Worm (Caenorhabditis elegans) whole organism, L4 larva: ENCODE data around the gene nlp-63.
A peak's percentile ranks its signal among the peaks of the same experiment; 100 is the strongest.

Experiments
- aha-1 ChIP-seq: fragments of 150-350 bp; peaks from one replicate; lab custom pipeline; 2014; ENCODE audit warnings: missing biosample characterization, missing genetic modification characterization
- daf-8 ChIP-seq: fragments of 200-800 bp; sonication (Bioruptor generic); IDR thresholded peaks from 2 replicates; pipeline ENCODE4 v1.3.6; 2022; ENCODE audit warnings: missing genetic modification characterization, missing compliant biosample characterization
- gei-8 ChIP-seq: fragments of 200-800 bp; sonication (Bioruptor generic); optimal IDR thresholded peaks from 2 replicates; lab custom pipeline; 2018; ENCODE audit warnings: mild to moderate bottlenecking, missing genetic modification characterization, missing compliant biosample characterization
- jun-1 ChIP-seq: fragments of 150-350 bp; optimal IDR thresholded peaks from 2 replicates; lab custom pipeline; 2014; ENCODE audit warnings: missing biosample characterization, missing genetic modification reagents, missing genetic modification characterization
- lin-1 ChIP-seq: fragments of 200-800 bp; sonication (Bioruptor generic); IDR thresholded peaks from 2 replicates; pipeline ENCODE4 v1.3.6; 2022; ENCODE audit warnings: missing genetic modification reagents, missing genetic modification characterization, missing compliant biosample characterization
- lin-13 ChIP-seq: fragments of 150-350 bp; optimal IDR thresholded peaks from 2 replicates; lab custom pipeline; 2014; ENCODE audit warnings: missing biosample characterization, missing genetic modification reagents, missing genetic modification characterization
- lin-15B ChIP-seq: fragments of 150-350 bp; sonication (generic microtip); optimal IDR thresholded peaks from 3 replicates; lab custom pipeline; 2014; ENCODE audit warnings: missing biosample characterization, missing genetic modification characterization
- mdl-1 ChIP-seq, 2 experiments: fragments of 150-350 bp in 1 of 2; sonication (generic microtip) in 1 of 2; optimal IDR thresholded peaks; 2 replicates each; lab custom pipeline; 2014 to 2017; ENCODE audit warnings: missing biosample characterization in 2 of 2, missing genetic modification characterization in 2 of 2
- nhr-41 ChIP-seq: fragments of 200-800 bp; sonication (Bioruptor generic); IDR thresholded peaks from 2 replicates; pipeline ENCODE4 v1.3.6; 2022; ENCODE audit warnings: missing genetic modification reagents, missing genetic modification characterization, missing compliant biosample characterization
- unc-62 ChIP-seq, 3 experiments: fragments of 150-350 bp in 1 of 3; sonication (generic microtip); optimal IDR thresholded peaks in 2 of 3; peaks in 1 of 3; 1 replicate in 1 of 3; 2 replicates in 2 of 3; lab custom pipeline; 2014 to 2017; ENCODE audit warnings: missing biosample characterization in 3 of 3, missing genetic modification characterization in 3 of 3, missing genetic modification reagents in 3 of 3, missing genotype in 1 of 3
- ztf-7 ChIP-seq: fragments of 150-350 bp; optimal IDR thresholded peaks from 2 replicates; lab custom pipeline; 2014; ENCODE audit warnings: missing biosample characterization, missing genetic modification characterization

DNA sequence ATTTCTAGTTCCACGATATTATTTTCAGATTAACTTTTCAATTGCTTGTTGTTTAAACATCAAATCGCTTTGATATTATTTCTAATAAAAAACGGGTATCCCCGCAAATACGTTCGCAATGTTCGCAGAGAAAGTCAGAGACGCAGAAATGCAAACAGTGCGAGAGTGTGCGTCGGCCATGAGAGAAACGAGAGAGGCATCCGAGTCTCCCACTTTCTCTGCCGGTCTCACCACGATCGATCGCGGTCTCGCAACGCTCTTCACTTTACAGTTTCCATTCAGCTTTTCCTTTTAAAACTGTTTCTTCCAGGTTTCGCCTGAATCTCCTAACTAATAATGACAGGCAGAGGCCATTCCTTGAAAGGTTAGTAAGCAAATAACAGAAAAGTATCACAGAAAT lies 19.1 kb downstream of the nlp-63 start, which contains the start of gene F33H1.4:
- TF ChIP-seq unc-62 (GFP tag; optimal IDR thresholded peaks at IDR 0.05 in 1 of 2; lab: Kevin White, UChicago) (no peak), unc-62 (tag; optimal IDR thresholded peaks at IDR 0.05; lab: Kevin White, UChicago) (no peak), aha-1 (no peak), mdl-1 (tag; optimal IDR thresholded peaks at IDR 0.05; lab: Kevin White, UChicago) (no peak), ztf-7 (tag; lab: Kevin White, UChicago) (no peak), lin-1 (no peak), lin-13 (GFP tag; lab: Kevin White, UChicago) (peak; percentile 99), daf-8 (no peak), nhr-41 (no peak), lin-15B (tag; lab: Kevin White, UChicago) (no peak), jun-1 (tag; lab: Kevin White, UChicago) (no peak), gei-8 (GFP tag; lab: Kevin White, UChicago) (no peak)
